Worm (Caenorhabditis elegans) whole organism, late embryonic: ENCODE measurements around the gene F55A4.13.

ENCODE experiments used
- K09A11.1 ChIP-seq: sonication (generic microtip); optimal IDR thresholded peaks from 2 replicates; lab custom pipeline; 2017; ENCODE audit warnings: antibody characterized with exemption, mild to moderate bottlenecking, missing genetic modification characterization, missing compliant biosample characterization; ENCODE audit not compliant: insufficient read depth
- gmeb-2 ChIP-seq: sonication (generic microtip); optimal IDR thresholded peaks from 2 replicates; lab custom pipeline; 2016; ENCODE audit warnings: missing genetic modification characterization, inconsistent platforms, missing compliant biosample characterization
- hlh-30 ChIP-seq: sonication (generic microtip); optimal IDR thresholded peaks from 2 replicates; lab custom pipeline; 2017; ENCODE audit warnings: antibody characterized with exemption, missing genetic modification characterization, missing compliant biosample characterization; ENCODE audit not compliant: insufficient read depth
- tbx-2 ChIP-seq: sonication (generic microtip); optimal IDR thresholded peaks from 2 replicates; lab custom pipeline; 2016; ENCODE audit warnings: missing genetic modification characterization, missing compliant biosample characterization
- tbx-7 ChIP-seq: sonication (generic microtip); optimal IDR thresholded peaks from 2 replicates; lab custom pipeline; 2016; ENCODE audit warnings: missing genotype, missing genetic modification characterization, missing compliant biosample characterization
- ztf-16 ChIP-seq: sonication (generic microtip); optimal IDR thresholded peaks from 2 replicates; lab custom pipeline; 2017; ENCODE audit warnings: missing genetic modification characterization, missing compliant biosample characterization

DNA sequence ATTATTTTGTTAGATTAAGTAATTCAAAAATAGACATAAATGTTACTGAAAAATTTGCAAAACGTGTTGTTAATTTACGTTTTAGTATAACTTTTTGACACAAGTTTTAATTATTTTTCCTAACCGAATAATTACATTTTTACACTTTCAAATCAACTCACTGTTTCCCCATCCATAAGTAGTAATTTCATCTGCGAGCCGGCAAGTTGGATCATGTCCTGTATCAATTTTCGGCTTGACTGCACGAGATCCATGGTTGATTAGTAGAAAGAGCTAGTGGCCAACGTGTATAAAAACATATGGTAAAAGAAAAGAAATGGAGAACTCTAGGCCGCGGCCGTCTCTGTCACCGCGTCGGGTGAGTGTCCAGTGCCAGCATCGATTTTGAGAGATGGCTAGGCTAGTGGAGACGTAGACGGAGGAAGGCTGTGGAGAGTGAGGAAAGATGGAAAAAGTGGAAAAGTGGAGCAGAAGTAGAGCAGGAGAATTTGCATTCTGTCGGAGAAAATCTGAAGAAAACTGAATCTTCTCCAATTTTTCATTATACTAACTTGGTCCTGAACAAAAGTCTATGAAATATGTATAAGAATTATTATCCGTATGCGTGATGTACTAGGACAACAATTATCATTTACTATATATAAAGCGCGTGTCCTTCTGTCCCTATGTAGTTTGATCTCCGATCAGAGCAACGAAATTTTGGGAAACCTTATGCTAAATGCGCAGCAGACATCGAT lies 42.7 kb downstream of the F55A4.13 start, which contains the start of gene vps-45:
- TF ChIP-seq ztf-16 (no peak), tbx-2 (tag; lab: Kevin White, UChicago) (peak; percentile 20), K09A11.1 (tag; lab: Kevin White, UChicago) (no peak), gmeb-2 (tag; lab: Kevin White, UChicago) (no peak), hlh-30 (no peak), tbx-7 (tag; lab: Kevin White, UChicago) (no peak)
